Worm (Caenorhabditis elegans): ENCODE data around the gene lmtr-2.

The lmtr-2 gene

ce11 chrV:8010846-8011245 lies at the start of gene lmtr-2:
Gene lmtr-2, minus strand, starts transcription at chrV:8011106.
- no peak for TF ChIP-seq him-1 (tag; optimal IDR thresholded peaks at IDR 0.05)
- no peak for TF ChIP-seq dao-5 (tag; optimal IDR thresholded peaks at IDR 0.05)

- TF ChIP-seq dao-5 (tag; optimal IDR thresholded peaks at IDR 0.05): no peak
- no peak for TF ChIP-seq W03F9.2 (tag; optimal IDR thresholded peaks at IDR 0.05)
- TF ChIP-seq him-1 (tag; optimal IDR thresholded peaks at IDR 0.05): no peak
Measured at ce11 chrV:8058359-8058758, 47.5 kb upstream of the lmtr-2 start, which contains the start of gene str-138. Gene str-138, plus strand, starts transcription at chrV:8058659.

- TF ChIP-seq him-1 (tag; optimal IDR thresholded peaks at IDR 0.05): no peak
- TF ChIP-seq dao-5 (tag; optimal IDR thresholded peaks at IDR 0.05): no peak
- TF ChIP-seq W03F9.2 (tag; optimal IDR thresholded peaks at IDR 0.05): no peak
Measured at ce11 chrV:8055170-8055569, 44.3 kb upstream of the lmtr-2 start.

ce11 chrV:8054130-8054529 lies 43.2 kb upstream of the lmtr-2 start, which contains the start of gene ZC513.2:
Gene ZC513.2, plus strand, starts transcription at chrV:8054430.
- TF ChIP-seq him-1 (tag; optimal IDR thresholded peaks at IDR 0.05) (no peak), W03F9.2 (tag; optimal IDR thresholded peaks at IDR 0.05) (no peak), dao-5 (tag; optimal IDR thresholded peaks at IDR 0.05) (no peak)

ce11 chrV:8051851-8052250 lies 40.9 kb upstream of the lmtr-2 start, which contains the start of gene sth-1:
Gene sth-1, plus strand, starts transcription at chrV:8052151.
- TF ChIP-seq W03F9.2 (tag; optimal IDR thresholded peaks at IDR 0.05) (no peak), dao-5 (tag; optimal IDR thresholded peaks at IDR 0.05) (no peak), him-1 (tag; optimal IDR thresholded peaks at IDR 0.05) (no peak)

- TF ChIP-seq him-1 (tag; optimal IDR thresholded peaks at IDR 0.05) (no peak), dao-5 (tag; optimal IDR thresholded peaks at IDR 0.05) (no peak), W03F9.2 (tag; optimal IDR thresholded peaks at IDR 0.05) (no peak)
Measured at ce11 chrV:8050811-8051210, 39.9 kb upstream of the lmtr-2 start, which contains the start of gene col-43. Gene col-43, minus strand, starts transcription at chrV:8050911.

ce11 chrV:8050059-8050677 lies 39.3 kb upstream of the lmtr-2 start:
- TF ChIP-seq dao-5 (tag; optimal IDR thresholded peaks at IDR 0.05) (no peak), him-1 (tag; optimal IDR thresholded peaks at IDR 0.05) (no peak), W03F9.2 (tag; optimal IDR thresholded peaks at IDR 0.05) (no peak)

- TF ChIP-seq dao-5 (tag; optimal IDR thresholded peaks at IDR 0.05): no peak
Measured at ce11 chrV:8046706-8047105, 35.8 kb upstream of the lmtr-2 start, which contains the start of gene ZC513.3. Gene ZC513.3, plus strand, starts transcription at chrV:8047006.

ce11 chrV:8044957-8045356 lies 34.1 kb upstream of the lmtr-2 start:
- TF ChIP-seq W03F9.2 (tag; optimal IDR thresholded peaks at IDR 0.05) (no peak), dao-5 (tag; optimal IDR thresholded peaks at IDR 0.05) (no peak), him-1 (tag; optimal IDR thresholded peaks at IDR 0.05) (no peak)

- TF ChIP-seq dao-5 (tag; optimal IDR thresholded peaks at IDR 0.05) (no peak), W03F9.2 (tag; optimal IDR thresholded peaks at IDR 0.05) (no peak), him-1 (tag; optimal IDR thresholded peaks at IDR 0.05) (no peak)
Measured at ce11 chrV:8043664-8044063, 32.8 kb upstream of the lmtr-2 start.

ce11 chrV:8041336-8041868 lies 30.5 kb upstream of the lmtr-2 start:
- TF ChIP-seq W03F9.2 (tag; optimal IDR thresholded peaks at IDR 0.05) (no peak), dao-5 (tag; optimal IDR thresholded peaks at IDR 0.05) (no peak), him-1 (tag; optimal IDR thresholded peaks at IDR 0.05) (no peak)

- no peak for TF ChIP-seq him-1 (tag; optimal IDR thresholded peaks at IDR 0.05)
- no peak for TF ChIP-seq W03F9.2 (tag; optimal IDR thresholded peaks at IDR 0.05)
- TF ChIP-seq dao-5 (tag; optimal IDR thresholded peaks at IDR 0.05): no peak
Measured at ce11 chrV:8040247-8041084, 29.6 kb upstream of the lmtr-2 start.

- TF ChIP-seq him-1 (tag; optimal IDR thresholded peaks at IDR 0.05): no peak
- TF ChIP-seq W03F9.2 (tag; optimal IDR thresholded peaks at IDR 0.05): no peak
- TF ChIP-seq dao-5 (tag; optimal IDR thresholded peaks at IDR 0.05): no peak
Measured at ce11 chrV:8039606-8040005, 28.7 kb upstream of the lmtr-2 start.

- no peak for TF ChIP-seq him-1 (tag; optimal IDR thresholded peaks at IDR 0.05)
Measured at ce11 chrV:8039085-8039525, 28.2 kb upstream of the lmtr-2 start.

Measured in whole organism, L4/young adult.